Worm (Caenorhabditis elegans): ENCODE measurements around the gene ZC53.22.

DNA sequence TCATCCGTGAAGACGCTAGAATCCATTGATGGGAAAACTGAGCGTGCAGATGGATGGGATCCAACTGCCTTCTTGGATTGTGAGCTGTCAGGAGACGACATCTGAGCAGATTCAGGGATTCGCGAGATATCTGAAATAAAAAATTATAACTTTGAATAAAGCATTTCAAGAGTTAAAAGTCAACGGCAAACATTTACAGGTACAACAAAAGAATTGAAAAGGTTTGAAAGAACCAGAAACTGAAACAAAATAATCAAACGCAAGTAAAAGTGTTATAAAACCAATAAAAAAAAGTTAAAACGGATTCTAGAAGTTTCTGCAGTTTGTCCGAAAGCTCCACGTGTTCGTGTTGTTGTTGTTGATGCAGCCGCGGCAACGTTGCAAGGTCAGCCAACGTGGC, 17.7 kb upstream of the ZC53.22 start, which contains the start of gene Y59E1A.4:
- TF ChIP-seq nhr-237 (tag; optimal IDR thresholded peaks at IDR 0.05): no peak
- TF ChIP-seq ceh-82 (tag; optimal IDR thresholded peaks at IDR 0.05): no peak
- no peak for TF ChIP-seq unc-130 (GFP tag; optimal IDR thresholded peaks at IDR 0.05)
- TF ChIP-seq lir-3 (tag; optimal IDR thresholded peaks at IDR 0.05): no peak
- no peak for TF ChIP-seq ceh-62 (tag; optimal IDR thresholded peaks at IDR 0.05)
- TF ChIP-seq nhr-25 (tag; optimal IDR thresholded peaks at IDR 0.05; ENCODE audit: borderline replicate concordance, insufficient read depth): no peak
- TF ChIP-seq ama-1 (optimal IDR thresholded peaks at IDR 0.05): no peak
- no peak for TF ChIP-seq tra-1 (GFP tag; IDR thresholded peaks at IDR 0.05)
- no peak for TF ChIP-seq ztf-11 (tag; optimal IDR thresholded peaks at IDR 0.05)
- no peak for TF ChIP-seq nhr-48 (tag; optimal IDR thresholded peaks at IDR 0.05)
- no peak for TF ChIP-seq pha-4 (GFP tag; IDR thresholded peaks at IDR 0.05)
- TF ChIP-seq pha-4 (tag; optimal IDR thresholded peaks at IDR 0.05): no peak
- TF ChIP-seq snpc-4 (tag; optimal IDR thresholded peaks at IDR 0.05): no peak

Measured in whole organism, L4 larva.